Fruit fly (Drosophila melanogaster) Kc167 (cell line): ENCODE results near the gene Cpr65Ec.

Experiments used
- Myc ChIP-seq: fragments of >200 bp; optimal IDR thresholded peaks from 2 replicates; lab custom pipeline; 2017; ENCODE audit warnings: missing external identifiers
- insv ChIP-seq: fragments of >200 bp; optimal IDR thresholded peaks from 3 replicates; lab custom pipeline; 2018; ENCODE audit warnings: missing external identifiers
- psq ChIP-seq: fragments of >200 bp; optimal IDR thresholded peaks from 2 replicates; lab custom pipeline; 2017; ENCODE audit warnings: missing external identifiers

DNA sequence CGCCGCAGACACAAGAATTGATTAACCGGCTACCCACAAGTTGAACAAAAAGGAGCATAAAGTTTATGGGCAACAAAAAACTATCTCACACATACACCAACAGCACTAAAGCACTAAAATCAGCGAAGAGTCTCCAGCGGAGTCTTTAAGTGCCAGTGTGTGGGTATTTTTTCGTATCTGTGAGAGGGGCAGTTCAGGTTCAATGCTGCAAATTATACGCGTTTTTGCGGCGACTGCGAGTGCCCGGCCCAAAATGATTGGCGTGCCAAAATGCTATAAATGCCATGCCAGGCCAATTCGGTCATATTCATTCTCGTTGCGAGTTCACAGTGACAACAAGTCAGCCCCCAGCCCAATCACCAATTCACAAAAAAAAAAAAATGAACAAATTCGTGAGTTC is at the start of gene Cpr65Ec:
- TF ChIP-seq psq (no peak), insv (lab: Kevin White, UChicago) (no peak), Myc (lab: Kevin White, UChicago) (no peak)
